Worm (Caenorhabditis elegans) whole organism, late embryonic: ENCODE data around the gene srt-69.

Experiments
- F13H6.1 ChIP-seq: sonication (generic microtip); optimal IDR thresholded peaks from 2 replicates; lab custom pipeline; 2016; ENCODE audit warnings: missing genetic modification characterization, missing compliant biosample characterization
- K02D7.2 ChIP-seq: sonication (generic microtip); optimal IDR thresholded peaks from 2 replicates; lab custom pipeline; 2017; ENCODE audit warnings: mild to moderate bottlenecking, missing genetic modification characterization, missing compliant biosample characterization
- ahr-1 ChIP-seq: sonication (generic microtip); optimal IDR thresholded peaks from 2 replicates; lab custom pipeline; 2016; ENCODE audit warnings: missing genetic modification characterization, missing compliant biosample characterization
- ama-1 ChIP-seq: fragments of 150-350 bp; optimal IDR thresholded peaks from 2 replicates; lab custom pipeline; 2014
- elt-2 ChIP-seq: sonication (generic microtip); optimal IDR thresholded peaks from 2 replicates; lab custom pipeline; 2016; ENCODE audit warnings: missing genetic modification reagents, missing genetic modification characterization, missing compliant biosample characterization
- ets-4 ChIP-seq: sonication (generic microtip); optimal IDR thresholded peaks from 2 replicates; lab custom pipeline; 2016; ENCODE audit warnings: missing genetic modification characterization, missing compliant biosample characterization
- fkh-10 ChIP-seq: fragments of 150-350 bp; optimal IDR thresholded peaks from 2 replicates; lab custom pipeline; 2014; ENCODE audit warnings: missing biosample characterization, missing genetic modification reagents, missing genetic modification characterization
- lin-11 ChIP-seq: fragments of 200-800 bp; sonication (Bioruptor generic); optimal IDR thresholded peaks from 2 replicates; lab custom pipeline; 2018; ENCODE audit warnings: mild to moderate bottlenecking, missing genetic modification characterization, missing compliant biosample characterization
- nhr-11 ChIP-seq: fragments of 150-350 bp; optimal IDR thresholded peaks from 2 replicates; lab custom pipeline; 2014; ENCODE audit warnings: missing biosample characterization, missing genetic modification characterization
- pat-9 ChIP-seq: fragments of 200-800 bp; sonication (Bioruptor generic); optimal IDR thresholded peaks from 2 replicates; lab custom pipeline; 2018; ENCODE audit warnings: mild to moderate bottlenecking, missing genetic modification characterization, moderate library complexity, missing compliant biosample characterization
- sox-4 ChIP-seq: sonication (generic microtip); optimal IDR thresholded peaks from 2 replicates; lab custom pipeline; 2017; ENCODE audit warnings: mild to moderate bottlenecking, missing genetic modification characterization, inconsistent platforms, missing compliant biosample characterization
- unc-55 ChIP-seq: sonication (generic microtip); optimal IDR thresholded peaks from 2 replicates; lab custom pipeline; 2017; ENCODE audit warnings: missing biosample characterization, missing genetic modification reagents, missing genetic modification characterization
- zip-5 ChIP-seq: sonication (generic microtip); optimal IDR thresholded peaks from 2 replicates; lab custom pipeline; 2016; ENCODE audit warnings: missing genetic modification characterization, missing compliant biosample characterization

ce11 chrV:5239903-5240302 is 25.6 kb downstream of the srt-69 start, which contains the start of gene B0238.15:
- TF ChIP-seq sox-4 (no peak), unc-55 (no peak), fkh-10 (no peak), zip-5 (tag; lab: Kevin White, UChicago) (no peak), ama-1 (no peak), ahr-1 (tag; lab: Kevin White, UChicago) (no peak), lin-11 (tag; lab: Kevin White, UChicago) (no peak), elt-2 (no peak), F13H6.1 (tag; lab: Kevin White, UChicago) (no peak), pat-9 (tag; lab: Kevin White, UChicago) (no peak), K02D7.2 (tag; lab: Kevin White, UChicago) (no peak), ets-4 (no peak), nhr-11 (no peak)
